Fruit fly (Drosophila melanogaster): Measurements from ENCODE around the gene Graf.

The Graf gene

DNA sequence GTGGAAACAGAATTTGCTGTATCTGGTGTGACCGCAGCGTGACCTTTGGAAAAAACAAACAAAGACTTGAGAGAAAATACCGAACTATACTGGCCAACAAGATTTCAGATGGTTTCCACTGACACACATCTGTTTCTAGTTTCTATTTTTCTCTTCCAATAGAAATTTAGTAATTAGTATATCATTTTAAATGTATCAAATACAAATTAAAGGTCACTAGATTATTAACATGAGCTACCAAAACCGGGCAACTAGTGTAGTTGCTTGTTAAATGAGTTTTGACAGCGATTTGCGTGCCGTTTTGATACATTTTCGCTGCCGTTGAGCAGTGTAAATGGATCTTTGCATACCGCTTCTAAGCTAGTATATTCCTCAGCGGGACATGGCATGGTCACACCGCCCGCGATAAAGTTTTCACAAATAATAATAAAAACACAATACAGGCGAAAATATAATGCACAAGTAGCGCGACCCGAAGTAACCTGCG, 56.8 kb downstream of the Graf start, which contains the start of the genes Pis and Hap40 (continued):
- TF ChIP-seq bcd (GFP tag; optimal IDR thresholded peaks at IDR 0.05) (peak; percentile 80), Hey (tag; optimal IDR thresholded peaks at IDR 0.05) (no peak), lmd (GFP tag; IDR thresholded peaks at IDR 0.05) (peak; percentile 86), CG1602 (GFP tag; optimal IDR thresholded peaks at IDR 0.05) (peak; percentile 72), Sox100B (GFP tag; optimal IDR thresholded peaks at IDR 0.05) (no peak), CG15601 (tag; optimal IDR thresholded peaks at IDR 0.05) (peak; percentile 90), salm (tag; optimal IDR thresholded peaks at IDR 0.05) (peak; percentile 27)
